Fruit fly (Drosophila melanogaster) whole organism, embryonic: Measurements from ENCODE around the gene Col4a1.

Experiments used
- CG11085 ChIP-seq: fragments of 200-800 bp; sonication (Bioruptor generic); IDR thresholded peaks from 2 replicates; pipeline ENCODE4 v1.3.6; 2022; ENCODE audit warnings: missing biosample characterization, missing genetic modification characterization
- CG14710 ChIP-seq: fragments of 200-800 bp; sonication (Bioruptor generic); optimal IDR thresholded peaks from 3 replicates; lab custom pipeline; 2019; ENCODE audit warnings: missing biosample characterization, mild to moderate bottlenecking, missing genetic modification characterization, moderate library complexity
- CG18476 ChIP-seq: fragments of 200-800 bp; sonication (Bioruptor generic); optimal IDR thresholded peaks from 2 replicates; lab custom pipeline; 2016; ENCODE audit warnings: missing biosample characterization, mild to moderate bottlenecking, missing genetic modification characterization
- CG2678 ChIP-seq: fragments of 200-800 bp; sonication (Bioruptor generic); optimal IDR thresholded peaks from 3 replicates; lab custom pipeline; 2019; ENCODE audit warnings: missing biosample characterization, mild to moderate bottlenecking, missing genetic modification characterization, moderate library complexity
- CG31388 ChIP-seq: fragments of 200-800 bp; sonication (Bioruptor generic); optimal IDR thresholded peaks from 2 replicates; lab custom pipeline; 2016; ENCODE audit warnings: missing biosample characterization, missing genetic modification characterization
- CG3838 ChIP-seq: fragments of 200-800 bp; sonication (Bioruptor generic); optimal IDR thresholded peaks from 3 replicates; lab custom pipeline; 2016; ENCODE audit warnings: missing biosample characterization, missing genetic modification characterization
- CG4360 ChIP-seq: fragments of 200-800 bp; sonication (Bioruptor generic); IDR thresholded peaks from 2 replicates; pipeline ENCODE4 v1.3.6; 2022; ENCODE audit warnings: missing biosample characterization, missing genetic modification characterization
- CG6791 ChIP-seq: fragments of 200-800 bp; sonication (Bioruptor generic); IDR thresholded peaks from 3 replicates; pipeline ENCODE4 v1.3.6; 2022; ENCODE audit warnings: missing biosample characterization, missing genetic modification characterization; ENCODE audit not compliant: partially characterized antibody
- CG7839 ChIP-seq: fragments of 200-800 bp; sonication (Bioruptor generic); optimal IDR thresholded peaks from 3 replicates; lab custom pipeline; 2018; ENCODE audit warnings: missing biosample characterization, mild to moderate bottlenecking, missing genetic modification characterization, moderate library complexity
- CG7928 ChIP-seq: fragments of 200-800 bp; sonication (Bioruptor generic); optimal IDR thresholded peaks from 2 replicates; lab custom pipeline; 2017; ENCODE audit warnings: missing biosample characterization, mild to moderate bottlenecking, missing genetic modification characterization
- CG8089 ChIP-seq: fragments of 200-800 bp; sonication (Bioruptor generic); optimal IDR thresholded peaks from 3 replicates; lab custom pipeline; 2016; ENCODE audit warnings: missing biosample characterization, missing genetic modification characterization
- CG9609 ChIP-seq: fragments of 200-800 bp; sonication (Bioruptor generic); optimal IDR thresholded peaks from 3 replicates; lab custom pipeline; 2016; ENCODE audit warnings: missing biosample characterization, missing genetic modification characterization
- CG9932 ChIP-seq: fragments of 200-800 bp; sonication (Bioruptor generic); IDR thresholded peaks from 2 replicates; pipeline ENCODE4 v1.3.6; 2022; ENCODE audit warnings: missing biosample characterization, missing genetic modification characterization
- D19B ChIP-seq: fragments of 200-800 bp; sonication (Bioruptor generic); optimal IDR thresholded peaks from 2 replicates; lab custom pipeline; 2017; ENCODE audit warnings: missing biosample characterization, mild to moderate bottlenecking, missing genetic modification characterization
- Dad ChIP-seq: fragments of 200-800 bp; sonication (Bioruptor generic); optimal IDR thresholded peaks from 3 replicates; lab custom pipeline; 2016; ENCODE audit warnings: missing biosample characterization, missing genetic modification characterization
- Dfd ChIP-seq, 2 experiments: fragments of >200 bp; optimal IDR thresholded peaks; 2 replicates each; lab custom pipeline; 2017; ENCODE audit warnings: missing biosample characterization in 2 of 2, missing genetic modification characterization in 2 of 2
- Dip2 ChIP-seq: fragments of 200-800 bp; sonication (Bioruptor generic); IDR thresholded peaks from 2 replicates; pipeline ENCODE4 v1.3.6; 2022; ENCODE audit warnings: missing biosample characterization, missing genetic modification characterization
- E2f1 ChIP-seq: fragments of 200-800 bp; sonication (Bioruptor generic); IDR thresholded peaks from 2 replicates; pipeline ENCODE4 v1.3.6; 2022; ENCODE audit warnings: missing biosample characterization, missing genetic modification characterization
- E2f2 ChIP-seq: fragments of 200-800 bp; sonication (Bioruptor generic); IDR thresholded peaks from 2 replicates; pipeline ENCODE4 v1.3.6; 2022; ENCODE audit warnings: missing biosample characterization, missing genetic modification characterization
- HmgD ChIP-seq: fragments of 200-800 bp; sonication (Bioruptor generic); optimal IDR thresholded peaks from 3 replicates; lab custom pipeline; 2016; ENCODE audit warnings: missing biosample characterization, missing genetic modification characterization
- Max ChIP-seq: fragments of 200-800 bp; sonication (Bioruptor generic); optimal IDR thresholded peaks from 2 replicates; lab custom pipeline; 2016; ENCODE audit warnings: missing biosample characterization, mild to moderate bottlenecking, missing genetic modification characterization
- Meics ChIP-seq: fragments of 200-800 bp; sonication (Bioruptor generic); optimal IDR thresholded peaks from 2 replicates; lab custom pipeline; 2017; ENCODE audit warnings: missing biosample characterization, mild to moderate bottlenecking, missing genetic modification characterization
- PHDP ChIP-seq: fragments of 200-800 bp; sonication (Bioruptor generic); optimal IDR thresholded peaks from 3 replicates; lab custom pipeline; 2018; ENCODE audit warnings: missing biosample characterization, mild to moderate bottlenecking, missing genetic modification characterization, moderate library complexity
- Poxn ChIP-seq: fragments of 200-800 bp; sonication (Bioruptor generic); IDR thresholded peaks from 2 replicates; pipeline ENCODE4 v1.3.6; 2022; ENCODE audit warnings: missing biosample characterization, missing genetic modification characterization
- Taf1 ChIP-seq: fragments of 200-800 bp; sonication (Bioruptor generic); IDR thresholded peaks from 2 replicates; pipeline ENCODE4 v1.3.6; 2022; ENCODE audit warnings: missing biosample characterization, missing genetic modification characterization
- ab ChIP-seq: fragments of 200-800 bp; sonication (Bioruptor generic); optimal IDR thresholded peaks from 2 replicates; lab custom pipeline; 2016; ENCODE audit warnings: missing biosample characterization, missing genetic modification characterization
- cg ChIP-seq: fragments of 200-800 bp; sonication (Bioruptor generic); optimal IDR thresholded peaks from 3 replicates; lab custom pipeline; 2019; ENCODE audit warnings: missing biosample characterization, mild to moderate bottlenecking, missing genetic modification characterization, moderate library complexity
- ems ChIP-seq: fragments of 200-800 bp; sonication (Bioruptor generic); optimal IDR thresholded peaks from 3 replicates; lab custom pipeline; 2016; ENCODE audit warnings: missing biosample characterization, missing genetic modification characterization
- fd102C ChIP-seq: fragments of 200-800 bp; sonication (Bioruptor generic); optimal IDR thresholded peaks from 2 replicates; lab custom pipeline; 2018; ENCODE audit warnings: missing biosample characterization, mild to moderate bottlenecking, missing genetic modification characterization, moderate library complexity
- fd96Cb ChIP-seq: fragments of 200-800 bp; sonication (Bioruptor generic); optimal IDR thresholded peaks from 2 replicates; lab custom pipeline; 2018; ENCODE audit warnings: missing biosample characterization, mild to moderate bottlenecking, missing genetic modification characterization, moderate library complexity
- ftz-f1 ChIP-seq: fragments of 200-800 bp; sonication (Bioruptor generic); optimal IDR thresholded peaks from 2 replicates; lab custom pipeline; 2016; ENCODE audit warnings: missing biosample characterization, missing genetic modification characterization
- gt ChIP-seq: fragments of 200-800 bp; sonication (Bioruptor generic); IDR thresholded peaks from 2 replicates; pipeline ENCODE4 v1.3.6; 2022; ENCODE audit warnings: missing biosample characterization, missing genetic modification characterization
- h ChIP-seq: fragments of >200 bp; optimal IDR thresholded peaks from 2 replicates; lab custom pipeline; 2017
- hth ChIP-seq: fragments of >200 bp; optimal IDR thresholded peaks from 2 replicates; lab custom pipeline; 2017; ENCODE audit warnings: inconsistent platforms
- ind ChIP-seq: fragments of 200-800 bp; sonication (Bioruptor generic); optimal IDR thresholded peaks from 3 replicates; lab custom pipeline; 2016; ENCODE audit warnings: missing biosample characterization, missing genetic modification characterization
- lab ChIP-seq: fragments of 200-800 bp; sonication (Bioruptor generic); optimal IDR thresholded peaks from 3 replicates; lab custom pipeline; 2017; ENCODE audit warnings: missing biosample characterization, missing genetic modification characterization, mild to moderate bottlenecking, moderate library complexity, missing genetic modification reagents
- lola ChIP-seq, 3 experiments: fragments of >200 bp in 2 of 3; fragments of 200-800 bp in 1 of 3; sonication (Bioruptor generic) in 1 of 3; optimal IDR thresholded peaks; 2 replicates each; lab custom pipeline; 2017 to 2019; ENCODE audit warnings: missing biosample characterization in 3 of 3, missing genetic modification characterization in 3 of 3, mild to moderate bottlenecking in 1 of 3, moderate library complexity in 1 of 3
- mirr ChIP-seq: fragments of 200-800 bp; sonication (Bioruptor generic); optimal IDR thresholded peaks from 3 replicates; lab custom pipeline; 2018; ENCODE audit warnings: missing biosample characterization, mild to moderate bottlenecking, missing genetic modification characterization
- nom ChIP-seq: fragments of 200-800 bp; sonication (Bioruptor generic); optimal IDR thresholded peaks from 2 replicates; lab custom pipeline; 2017; ENCODE audit warnings: missing biosample characterization, missing genetic modification characterization, mild to moderate bottlenecking, moderate library complexity, missing genetic modification reagents
- oc ChIP-seq: fragments of 200-800 bp; sonication (Bioruptor generic); optimal IDR thresholded peaks from 2 replicates; lab custom pipeline; 2018; ENCODE audit warnings: missing biosample characterization, mild to moderate bottlenecking, missing genetic modification characterization, moderate library complexity
- pan ChIP-seq, 4 experiments: fragments of >200 bp in 3 of 4; fragments of 200-800 bp in 1 of 4; sonication (Bioruptor generic) in 1 of 4; optimal IDR thresholded peaks in 3 of 4; IDR thresholded peaks in 1 of 4; 2 replicates each; pipeline versions ENCODE4 v1.3.6 to Lab custom; 2017 to 2022; ENCODE audit warnings: missing biosample characterization in 2 of 4, missing genetic modification characterization in 2 of 4, mixed read lengths in 1 of 4
- pita ChIP-seq: fragments of 200-800 bp; sonication (Bioruptor generic); optimal IDR thresholded peaks from 2 replicates; lab custom pipeline; 2017; ENCODE audit warnings: missing biosample characterization, mild to moderate bottlenecking, missing genetic modification characterization
- repo ChIP-seq: fragments of 200-800 bp; sonication (Bioruptor generic); optimal IDR thresholded peaks from 2 replicates; lab custom pipeline; 2016; ENCODE audit warnings: missing biosample characterization, missing genetic modification characterization
- rib ChIP-seq: fragments of 200-800 bp; sonication (Bioruptor generic); IDR thresholded peaks from 2 replicates; pipeline ENCODE4 v1.3.6; 2022; ENCODE audit warnings: missing biosample characterization, missing genetic modification characterization
- sens-2 ChIP-seq: fragments of 200-800 bp; sonication (Bioruptor generic); IDR thresholded peaks from 2 replicates; pipeline ENCODE4 v1.3.6; 2022; ENCODE audit warnings: missing biosample characterization, missing genetic modification characterization
- sim ChIP-seq: fragments of 200-800 bp; sonication (Bioruptor generic); IDR thresholded peaks from 2 replicates; pipeline ENCODE4 v1.3.6; 2022; ENCODE audit warnings: missing biosample characterization, missing genetic modification characterization
- sisA ChIP-seq: fragments of 200-800 bp; sonication (Bioruptor generic); IDR thresholded peaks from 2 replicates; pipeline ENCODE4 v1.3.6; 2022; ENCODE audit warnings: missing biosample characterization, missing genetic modification characterization
- slp2 ChIP-seq: fragments of 200-800 bp; sonication (Bioruptor generic); optimal IDR thresholded peaks from 2 replicates; lab custom pipeline; 2016; ENCODE audit warnings: missing biosample characterization, missing genetic modification characterization
- ssp ChIP-seq: fragments of 200-800 bp; sonication (Bioruptor generic); IDR thresholded peaks from 2 replicates; pipeline ENCODE4 v1.3.6; 2022; ENCODE audit warnings: missing biosample characterization, missing genetic modification characterization
- trem ChIP-seq: fragments of 200-800 bp; optimal IDR thresholded peaks from 3 replicates; lab custom pipeline; 2019; ENCODE audit warnings: missing biosample characterization, mild to moderate bottlenecking, missing genetic modification characterization, moderate library complexity

The Col4a1 gene

DNA sequence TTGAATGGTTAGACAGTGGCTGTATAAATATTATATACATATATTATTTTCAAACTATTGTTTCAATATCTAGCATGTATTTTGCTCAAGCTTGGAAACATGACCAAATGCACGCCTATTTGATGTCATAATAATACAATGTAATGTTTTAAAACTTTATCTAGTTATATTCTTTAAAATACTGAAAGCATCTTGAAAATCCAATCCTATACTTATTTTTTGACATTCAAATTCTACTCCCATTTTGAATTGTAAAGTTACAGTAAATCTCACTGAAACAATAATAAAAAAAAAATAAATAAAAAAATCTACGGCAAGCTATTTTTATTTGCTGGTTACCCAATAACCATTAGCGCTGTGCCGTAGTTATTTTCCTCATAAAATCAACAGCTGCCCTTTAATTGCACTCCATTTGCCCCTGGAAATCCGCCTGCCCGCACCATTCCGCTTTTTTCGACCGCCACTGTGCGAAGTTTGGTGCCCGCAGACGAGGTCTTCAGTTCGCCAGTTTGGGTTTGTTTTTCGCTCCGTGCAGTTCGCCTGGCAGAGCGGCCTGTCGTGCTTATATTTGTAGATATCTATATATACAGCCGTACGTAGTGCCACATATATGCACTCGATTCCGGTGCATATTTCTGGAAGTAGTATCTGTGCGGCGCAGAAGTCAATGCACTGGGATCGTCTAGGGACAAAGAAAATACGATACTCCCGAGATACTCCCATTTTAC, 15.6 kb downstream of the Col4a1 start (continued):
- TF ChIP-seq rib (GFP tag; lab: Robert Waterston, UW), result no peak
- TF ChIP-seq ems (GFP tag; lab: Kevin White, UChicago), result peak; percentile 52
- TF ChIP-seq sim (GFP tag; lab: Robert Waterston, UW), result no peak
- TF ChIP-seq oc, result no peak
- TF ChIP-seq CG4360, result no peak
- TF ChIP-seq CG31388 (GFP tag; lab: Kevin White, UChicago), result no peak
- TF ChIP-seq PHDP (tag; lab: Kevin White, UChicago), result peak; percentile 46
- TF ChIP-seq fd96Cb, result peak; percentile 61
- peak; percentile 39 for TF ChIP-seq CG14710 (tag; lab: Kevin White, UChicago)
- TF ChIP-seq nom, result peak; percentile 52
- TF ChIP-seq ssp (GFP tag; lab: Robert Waterston, UW), result no peak
- TF ChIP-seq CG3838 (GFP tag; lab: Kevin White, UChicago), result no peak
- peak; percentile 13 for TF ChIP-seq CG8089 (GFP tag; lab: Kevin White, UChicago)
- peak; percentile 54 for TF ChIP-seq ind
- TF ChIP-seq slp2 (GFP tag; lab: Kevin White, UChicago), result no peak
- peak; percentile 68 for TF ChIP-seq Meics (GFP tag; lab: Kevin White, UChicago)
- TF ChIP-seq mirr, result peak; percentile 25
- TF ChIP-seq cg, result no peak
- TF ChIP-seq CG7839 (tag; lab: Kevin White, UChicago), result peak; percentile 61
- TF ChIP-seq gt (GFP tag; lab: Robert Waterston, UW), result no peak
- TF ChIP-seq Poxn (GFP tag; lab: Robert Waterston, UW), result no peak
- peak; percentile 35; the same call in 1 of the 2 replicates for TF ChIP-seq sisA (GFP tag; lab: Robert Waterston, UW)
- TF ChIP-seq CG2678 (tag; lab: Kevin White, UChicago), result peak; percentile 76
- TF ChIP-seq CG9609, result peak; percentile 5
- peak; percentile 11 for TF ChIP-seq trem
- no peak for TF ChIP-seq Dfd (GFP tag; optimal IDR thresholded peaks at IDR 0.05; lab: Kevin White, UChicago)
- TF ChIP-seq lola (GFP tag; optimal IDR thresholded peaks at IDR 0.05; lab: Kevin White, UChicago), result peak in 1 of 3 experiments; percentile 41
- no peak for TF ChIP-seq HmgD (GFP tag; lab: Kevin White, UChicago)
- TF ChIP-seq h (lab: Kevin White, UChicago), result no peak
- TF ChIP-seq E2f2, result 0 out of 2 replicates have a peak, but pooled peaks have one; percentile 23
- peak; percentile 67 for TF ChIP-seq lab (GFP tag; lab: Kevin White, UChicago)
- no peak for TF ChIP-seq CG6791
- no peak for TF ChIP-seq Taf1 (GFP tag; lab: Robert Waterston, UW)
- TF ChIP-seq fd102C, result no peak
- peak; percentile 37 for TF ChIP-seq Dad (GFP tag; lab: Kevin White, UChicago)
- TF ChIP-seq CG7928 (GFP tag; lab: Kevin White, UChicago), result peak; percentile 26
- TF ChIP-seq CG9932 (GFP tag; lab: Robert Waterston, UW), result peak; percentile 51
- peak; percentile 25 for TF ChIP-seq D19B
- TF ChIP-seq repo (GFP tag; lab: Kevin White, UChicago), result peak; percentile 48
- peak; percentile 23 for TF ChIP-seq CG18476 (GFP tag; lab: Kevin White, UChicago)
- peak; percentile 43 for TF ChIP-seq ftz-f1 (GFP tag; lab: Kevin White, UChicago)
- no peak for TF ChIP-seq pita
- TF ChIP-seq pan (optimal IDR thresholded peaks at IDR 0.05; lab: Kevin White, UChicago), result no peak
- peak in 1 of 2 experiments; percentile 47 for TF ChIP-seq pan (GFP tag; optimal IDR thresholded peaks at IDR 0.05 in 1 of 2, IDR thresholded peaks at IDR 0.05 in 1 of 2)
- TF ChIP-seq sens-2, result peak; percentile 56
- no peak for TF ChIP-seq Dip2 (GFP tag; lab: Robert Waterston, UW)
- TF ChIP-seq Max (GFP tag; lab: Kevin White, UChicago), result peak; percentile 42
- TF ChIP-seq hth, result no peak
- no peak for TF ChIP-seq ab
- TF ChIP-seq E2f1 (GFP tag; lab: Robert Waterston, UW), result peak; percentile 34
- peak; percentile 43; the same call in 1 of the 2 replicates for TF ChIP-seq CG11085 (GFP tag; lab: Robert Waterston, UW)
